Worm (Caenorhabditis elegans) whole organism, L1 larva: Measurements from ENCODE around the gene W02D7.4.

Experiments used
- C34B4.2 ChIP-seq: sonication (generic microtip); optimal IDR thresholded peaks from 2 replicates; lab custom pipeline; 2017; ENCODE audit warnings: mild to moderate bottlenecking, missing genetic modification characterization, missing compliant biosample characterization
- ceh-82 ChIP-seq, 3 experiments: fragments of 150-350 bp in 1 of 3; sonication (generic microtip) in 2 of 3; optimal IDR thresholded peaks; 2 replicates each; lab custom pipeline; 2014 to 2017; ENCODE audit warnings: missing biosample characterization in 3 of 3, missing genetic modification characterization in 3 of 3
- elt-3 ChIP-seq, 6 experiments: fragments of 150-350 bp in 1 of 6; sonication (generic microtip); optimal IDR thresholded peaks; 2 replicates each; lab custom pipeline; 2017 to 2018; ENCODE audit warnings: missing biosample characterization in 6 of 6, missing genetic modification characterization in 6 of 6, inconsistent platforms in 1 of 6
- fkh-10 ChIP-seq: sonication (generic microtip); optimal IDR thresholded peaks from 2 replicates; lab custom pipeline; 2017; ENCODE audit warnings: missing biosample characterization, missing genetic modification reagents, missing genetic modification characterization
- fkh-8 ChIP-seq: sonication (generic microtip); optimal IDR thresholded peaks from 2 replicates; lab custom pipeline; 2016; ENCODE audit warnings: mild to moderate bottlenecking, missing genetic modification characterization, missing compliant biosample characterization
- lin-15B ChIP-seq: fragments of 150-350 bp; sonication (generic microtip); optimal IDR thresholded peaks from 3 replicates; lab custom pipeline; 2014; ENCODE audit warnings: missing biosample characterization, missing genetic modification characterization
- lin-39 ChIP-seq: fragments of 150-350 bp; optimal IDR thresholded peaks from 2 replicates; lab custom pipeline; 2014; ENCODE audit warnings: missing biosample characterization, missing genetic modification reagents, missing genetic modification characterization
- nhr-12 ChIP-seq: sonication (generic microtip); optimal IDR thresholded peaks from 2 replicates; lab custom pipeline; 2017; ENCODE audit warnings: missing biosample characterization, missing genetic modification characterization
- nhr-237 ChIP-seq: fragments of 150-350 bp; optimal IDR thresholded peaks from 2 replicates; lab custom pipeline; 2014; ENCODE audit warnings: missing biosample characterization, missing genetic modification characterization
- nhr-77 ChIP-seq: fragments of 150-350 bp; optimal IDR thresholded peaks from 2 replicates; lab custom pipeline; 2014; ENCODE audit warnings: missing biosample characterization, missing genetic modification characterization
- pag-3 ChIP-seq: sonication (generic microtip); optimal IDR thresholded peaks from 2 replicates; lab custom pipeline; 2017; ENCODE audit warnings: missing genetic modification characterization, mild to moderate bottlenecking, missing compliant biosample characterization, antibody characterized with exemption, borderline replicate concordance; ENCODE audit not compliant: insufficient read depth
- skn-1 ChIP-seq: fragments of 150-350 bp; optimal IDR thresholded peaks from 2 replicates; lab custom pipeline; 2014; ENCODE audit warnings: missing biosample characterization, missing genetic modification characterization

DNA sequence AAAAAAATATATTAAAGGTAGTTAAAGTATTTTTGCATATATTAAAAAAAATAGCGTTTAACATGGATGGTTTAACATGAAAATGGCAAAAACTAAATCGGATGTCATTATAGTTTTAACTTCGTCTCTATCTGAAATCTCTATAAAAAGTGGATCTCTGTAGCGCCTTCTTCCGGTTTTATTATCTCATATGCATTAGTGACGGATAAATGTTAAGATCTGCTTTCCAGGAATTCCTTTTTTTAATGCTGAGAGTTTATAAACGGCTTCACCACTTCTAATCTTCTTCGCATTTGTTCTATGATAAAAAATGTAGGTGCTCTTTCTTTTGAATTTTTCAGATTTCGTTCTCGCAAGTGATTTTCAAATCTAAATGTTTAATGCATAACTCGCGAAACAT is 45.0 kb upstream of the W02D7.4 start:
- TF ChIP-seq nhr-237, result no peak
- no peak for TF ChIP-seq lin-39 (tag; lab: Kevin White, UChicago)
- no peak for TF ChIP-seq nhr-12 (tag; lab: Kevin White, UChicago)
- no peak for TF ChIP-seq pag-3
- no peak for TF ChIP-seq skn-1 (tag; lab: Kevin White, UChicago)
- TF ChIP-seq elt-3 (tag; optimal IDR thresholded peaks at IDR 0.05; lab: Kevin White, UChicago), result no peak
- no peak for TF ChIP-seq lin-15B (tag; lab: Kevin White, UChicago)
- TF ChIP-seq nhr-77 (tag; lab: Kevin White, UChicago), result no peak
- no peak for TF ChIP-seq C34B4.2 (tag; lab: Kevin White, UChicago)
- no peak for TF ChIP-seq ceh-82 (tag; optimal IDR thresholded peaks at IDR 0.05; lab: Kevin White, UChicago)
- TF ChIP-seq fkh-10 (GFP tag; lab: Kevin White, UChicago), result no peak
- peak; percentile 38 for TF ChIP-seq fkh-8 (tag; lab: Kevin White, UChicago)
